Fruit fly (Drosophila melanogaster): Measurements from ENCODE around the gene CG31248.
A peak's percentile ranks its signal among the peaks of the same experiment; 100 is the strongest.

Gene CG31248

dm6 chr3R:7104308-7104707 lies 24.8 kb upstream of the CG31248 start:
- TF ChIP-seq CG6808 (GFP tag; optimal IDR thresholded peaks at IDR 0.05): no peak
- TF ChIP-seq svp (GFP tag): peak; percentile 14
- TF ChIP-seq CG34406 (GFP tag; optimal IDR thresholded peaks at IDR 0.05): no peak

dm6 chr3R:7105503-7106164 lies 23.5 kb upstream of the CG31248 start:
- TF ChIP-seq svp (GFP tag) (no peak), Eip93F (GFP tag; optimal IDR thresholded peaks at IDR 0.05) (no peak), CG6854 (GFP tag; optimal IDR thresholded peaks at IDR 0.05) (no peak), dac (GFP tag; optimal IDR thresholded peaks at IDR 0.05) (no peak), net (GFP tag; optimal IDR thresholded peaks at IDR 0.05) (no peak), acj6 (GFP tag; optimal IDR thresholded peaks at IDR 0.05) (no peak), CG4318 (GFP tag; optimal IDR thresholded peaks at IDR 0.05) (no peak), topi (GFP tag; optimal IDR thresholded peaks at IDR 0.05) (no peak), Ets21C (GFP tag; optimal IDR thresholded peaks at IDR 0.05) (no peak), Gug (GFP tag; IDR thresholded peaks at IDR 0.05) (no peak), CG6276 (GFP tag; optimal IDR thresholded peaks at IDR 0.05) (no peak), OdsH (GFP tag; optimal IDR thresholded peaks at IDR 0.05) (no peak)

dm6 chr3R:7107713-7108588 lies 21.2 kb upstream of the CG31248 start:
- TF ChIP-seq CG1621 (tag; optimal IDR thresholded peaks at IDR 0.05): peak; percentile 44
- no peak for TF ChIP-seq CG11762 (GFP tag; optimal IDR thresholded peaks at IDR 0.05; ENCODE audit: insufficient read depth)
- TF ChIP-seq esn (GFP tag; optimal IDR thresholded peaks at IDR 0.05): peak; percentile 7
- TF ChIP-seq net (GFP tag; optimal IDR thresholded peaks at IDR 0.05): no peak
- peak; percentile 80 for TF ChIP-seq dsx (GFP tag; optimal IDR thresholded peaks at IDR 0.05; ENCODE audit: poor library complexity, severe bottlenecking)
- peak; percentile 35 for TF ChIP-seq fkh (GFP tag; optimal IDR thresholded peaks at IDR 0.05)
- peak; percentile 9 for TF ChIP-seq CG10631 (GFP tag; optimal IDR thresholded peaks at IDR 0.05)
- TF ChIP-seq CG4318 (GFP tag; optimal IDR thresholded peaks at IDR 0.05): no peak
- TF ChIP-seq CG15336 (GFP tag; IDR thresholded peaks at IDR 0.05): no peak
- TF ChIP-seq Ets96B (tag; optimal IDR thresholded peaks at IDR 0.05): peak; percentile 12
- no peak for TF ChIP-seq Gug (GFP tag; IDR thresholded peaks at IDR 0.05)
- no peak for TF ChIP-seq OdsH (GFP tag; optimal IDR thresholded peaks at IDR 0.05)
- TF ChIP-seq Sox15 (GFP tag; optimal IDR thresholded peaks at IDR 0.05): no peak
- TF ChIP-seq CG6276 (GFP tag; optimal IDR thresholded peaks at IDR 0.05): peak; percentile 11
- TF ChIP-seq pdm3 (GFP tag; optimal IDR thresholded peaks at IDR 0.05): no peak
- TF ChIP-seq Hr39 (GFP tag; optimal IDR thresholded peaks at IDR 0.05): peak; percentile 19
- TF ChIP-seq Lpt (GFP tag; optimal IDR thresholded peaks at IDR 0.05): no peak
- no peak for TF ChIP-seq CG32006 (GFP tag; optimal IDR thresholded peaks at IDR 0.05)
- no peak for TF ChIP-seq CG31627 (GFP tag; optimal IDR thresholded peaks at IDR 0.05)
- no peak for TF ChIP-seq CG6808 (GFP tag; optimal IDR thresholded peaks at IDR 0.05)
- no peak for TF ChIP-seq acj6 (GFP tag; optimal IDR thresholded peaks at IDR 0.05)
- no peak for TF ChIP-seq fd85E (GFP tag; optimal IDR thresholded peaks at IDR 0.05)
- no peak for TF ChIP-seq CG8119 (GFP tag; IDR thresholded peaks at IDR 0.05)
- no peak for TF ChIP-seq CG3919 (GFP tag; optimal IDR thresholded peaks at IDR 0.05)
- TF ChIP-seq Blimp-1 (GFP tag; optimal IDR thresholded peaks at IDR 0.05): no peak
- TF ChIP-seq lz (GFP tag; optimal IDR thresholded peaks at IDR 0.05): no peak
- no peak for TF ChIP-seq achi (GFP tag; optimal IDR thresholded peaks at IDR 0.05)
- no peak for TF ChIP-seq Eip93F (GFP tag; optimal IDR thresholded peaks at IDR 0.05)
- no peak for TF ChIP-seq fd59A (GFP tag; optimal IDR thresholded peaks at IDR 0.05)
- peak; percentile 80 for TF ChIP-seq Eip78C (GFP tag)
- TF ChIP-seq CG8632 (GFP tag; optimal IDR thresholded peaks at IDR 0.05): peak; percentile 1
- no peak for TF ChIP-seq Ets21C (GFP tag; optimal IDR thresholded peaks at IDR 0.05)
- peak; percentile 7 for TF ChIP-seq Met (GFP tag; optimal IDR thresholded peaks at IDR 0.05)
- TF ChIP-seq CG9139 (GFP tag; optimal IDR thresholded peaks at IDR 0.05): no peak
- no peak for TF ChIP-seq CG16779 (tag; optimal IDR thresholded peaks at IDR 0.05)
- peak; percentile 75 for TF ChIP-seq svp (GFP tag)
- TF ChIP-seq CG6163 (GFP tag; IDR thresholded peaks at IDR 0.05): no peak
- TF ChIP-seq CG8319 (GFP tag; optimal IDR thresholded peaks at IDR 0.05): no peak
- TF ChIP-seq Smox (GFP tag; optimal IDR thresholded peaks at IDR 0.05): peak; percentile 6
- TF ChIP-seq ss (GFP tag; optimal IDR thresholded peaks at IDR 0.05): no peak

Measured in whole organism, prepupa.